Worm (Caenorhabditis elegans): Measurements from ENCODE around the gene D1054.3.
A peak's percentile ranks its signal among the peaks of the same experiment; 100 is the strongest.

Gene D1054.3

ce11 chrV:10793498-10793897 lies 22.2 kb downstream of the D1054.3 start, which contains the start of gene ule-3:
Gene ule-3, plus strand, starts transcription at chrV:10793798.
- TF ChIP-seq F13H6.1 (tag; optimal IDR thresholded peaks at IDR 0.05) (no peak), fos-1 (tag; optimal IDR thresholded peaks at IDR 0.05) (no peak), snpc-4 (tag; optimal IDR thresholded peaks at IDR 0.05) (no peak), dmd-4 (tag; optimal IDR thresholded peaks at IDR 0.05) (no peak), sma-3 (GFP tag; optimal IDR thresholded peaks at IDR 0.05) (no peak), elt-1 (tag; optimal IDR thresholded peaks at IDR 0.05) (no peak), nhr-237 (tag; optimal IDR thresholded peaks at IDR 0.05) (no peak), gmeb-1 (tag; optimal IDR thresholded peaks at IDR 0.05) (no peak), nhr-10 (tag; optimal IDR thresholded peaks at IDR 0.05) (no peak), skn-1 (tag; optimal IDR thresholded peaks at IDR 0.05) (no peak), unc-62 (GFP tag; optimal IDR thresholded peaks at IDR 0.05) (no peak), egl-27 (tag; optimal IDR thresholded peaks at IDR 0.05) (no peak), alr-1 (tag; optimal IDR thresholded peaks at IDR 0.05) (no peak), ama-1 (optimal IDR thresholded peaks at IDR 0.05) (no peak), lin-11 (tag; optimal IDR thresholded peaks at IDR 0.05) (no peak), ZK546.5 (tag; optimal IDR thresholded peaks at IDR 0.05) (no peak), ceh-16 (tag; optimal IDR thresholded peaks at IDR 0.05) (no peak)

ce11 chrV:10794463-10794862 lies 23.2 kb downstream of the D1054.3 start:
- no peak for TF ChIP-seq unc-39 (tag; optimal IDR thresholded peaks at IDR 0.05)
- no peak for TF ChIP-seq egl-27 (tag; optimal IDR thresholded peaks at IDR 0.05)
- no peak for TF ChIP-seq C34F6.9 (tag; optimal IDR thresholded peaks at IDR 0.05)
- no peak for TF ChIP-seq mab-5 (tag; optimal IDR thresholded peaks at IDR 0.05)
- TF ChIP-seq elt-3 (tag; optimal IDR thresholded peaks at IDR 0.05), result no peak
- TF ChIP-seq F13H6.1 (tag; optimal IDR thresholded peaks at IDR 0.05), result no peak
- no peak for TF ChIP-seq nhr-21 (tag; optimal IDR thresholded peaks at IDR 0.05)
- TF ChIP-seq ama-1 (optimal IDR thresholded peaks at IDR 0.05), result no peak
- TF ChIP-seq snpc-4 (tag; optimal IDR thresholded peaks at IDR 0.05), result no peak
- TF ChIP-seq mdl-1 (tag; optimal IDR thresholded peaks at IDR 0.05), result no peak
- no peak for TF ChIP-seq lin-13 (GFP tag; optimal IDR thresholded peaks at IDR 0.05)
- TF ChIP-seq lsy-2 (tag; optimal IDR thresholded peaks at IDR 0.05), result no peak

ce11 chrV:10795494-10795893 lies 24.2 kb downstream of the D1054.3 start, which contains the start of gene D1054.19:
Gene D1054.19, plus strand, starts transcription at chrV:10795794.
- no peak for TF ChIP-seq crh-2 (tag; optimal IDR thresholded peaks at IDR 0.05)
- TF ChIP-seq blmp-1 (tag; optimal IDR thresholded peaks at IDR 0.05; ENCODE audit: insufficient read depth), result no peak
- TF ChIP-seq ZK546.5 (tag; optimal IDR thresholded peaks at IDR 0.05), result no peak
- TF ChIP-seq mbf-1 (tag; optimal IDR thresholded peaks at IDR 0.05), result no peak
- no peak for TF ChIP-seq ama-1 (optimal IDR thresholded peaks at IDR 0.05)
- TF ChIP-seq sem-4 (tag; optimal IDR thresholded peaks at IDR 0.05), result no peak
- no peak for TF ChIP-seq zag-1 (tag; optimal IDR thresholded peaks at IDR 0.05)
- no peak for TF ChIP-seq mab-5 (tag; optimal IDR thresholded peaks at IDR 0.05)
- TF ChIP-seq nhr-12 (tag; optimal IDR thresholded peaks at IDR 0.05), result no peak
- no peak for TF ChIP-seq gmeb-1 (tag; optimal IDR thresholded peaks at IDR 0.05)
- no peak for TF ChIP-seq mdl-1 (tag; optimal IDR thresholded peaks at IDR 0.05)
- no peak for TF ChIP-seq fos-1 (tag; optimal IDR thresholded peaks at IDR 0.05)
- no peak for TF ChIP-seq alr-1 (tag; optimal IDR thresholded peaks at IDR 0.05)

ce11 chrV:10798090-10798489 lies 26.8 kb downstream of the D1054.3 start, which contains the start of gene srh-184:
Gene srh-184, minus strand, starts transcription at chrV:10798190.
- TF ChIP-seq nhr-237 (tag; optimal IDR thresholded peaks at IDR 0.05) (no peak), Y55F3AM.14 (GFP tag; optimal IDR thresholded peaks at IDR 0.05) (no peak), C34F6.9 (tag; optimal IDR thresholded peaks at IDR 0.05) (no peak), ztf-11 (tag; optimal IDR thresholded peaks at IDR 0.05) (no peak), gmeb-1 (tag; optimal IDR thresholded peaks at IDR 0.05) (no peak), sem-4 (tag; optimal IDR thresholded peaks at IDR 0.05) (no peak), peb-1 (tag; optimal IDR thresholded peaks at IDR 0.05) (no peak), lin-11 (tag; optimal IDR thresholded peaks at IDR 0.05) (no peak), crh-2 (tag; optimal IDR thresholded peaks at IDR 0.05) (no peak), mbf-1 (tag; optimal IDR thresholded peaks at IDR 0.05) (no peak), fos-1 (tag; optimal IDR thresholded peaks at IDR 0.05) (no peak)

ce11 chrV:10801154-10801553 lies 29.9 kb downstream of the D1054.3 start, which contains the start of gene D1054.18:
Gene D1054.18, minus strand, starts transcription at chrV:10801198.
- peak; percentile 45 for TF ChIP-seq gmeb-1 (tag; optimal IDR thresholded peaks at IDR 0.05)
- TF ChIP-seq sem-4 (tag; optimal IDR thresholded peaks at IDR 0.05), result no peak
- TF ChIP-seq crh-2 (tag; optimal IDR thresholded peaks at IDR 0.05), result peak; percentile 73
- peak in 1 of 2 experiments; percentile 26 for TF ChIP-seq mdl-1 (tag; optimal IDR thresholded peaks at IDR 0.05)
- TF ChIP-seq fos-1 (tag; optimal IDR thresholded peaks at IDR 0.05), result peak; percentile 70
- TF ChIP-seq C34F6.9 (tag; optimal IDR thresholded peaks at IDR 0.05), result no peak
- TF ChIP-seq mbf-1 (tag; optimal IDR thresholded peaks at IDR 0.05), result no peak
- no peak for TF ChIP-seq lin-13 (GFP tag; optimal IDR thresholded peaks at IDR 0.05)
- peak; percentile 74 for TF ChIP-seq sma-9 (GFP tag; optimal IDR thresholded peaks at IDR 0.05)
- TF ChIP-seq sma-9 (tag; optimal IDR thresholded peaks at IDR 0.05), result no peak
- TF ChIP-seq skn-1 (tag; optimal IDR thresholded peaks at IDR 0.05), result peak; percentile 15
- no peak for TF ChIP-seq Y55F3AM.14 (GFP tag; optimal IDR thresholded peaks at IDR 0.05)
